Fruit fly (Drosophila melanogaster): ENCODE measurements around the gene sstn.

The sstn gene

dm6 chr3L:15094589-15095288 lies at the start of gene sstn, which contains the start of the genes Plp and GlyRS (continued):
- TF ChIP-seq Doc2 (GFP tag; IDR thresholded peaks at IDR 0.05) (no peak), Nf-YC (tag; optimal IDR thresholded peaks at IDR 0.05) (peak; percentile 59), HLH4C (GFP tag; IDR thresholded peaks at IDR 0.05; ENCODE audit: partially characterized antibody) (peak; percentile 50; the same call in 2 of the 3 replicates), NFAT (GFP tag; IDR thresholded peaks at IDR 0.05) (no peak), gcm (GFP tag; optimal IDR thresholded peaks at IDR 0.05) (peak; percentile 22), Fer2 (tag; optimal IDR thresholded peaks at IDR 0.05) (no peak), Trl (optimal IDR thresholded peaks at IDR 0.05) (peak in 1 of 2 experiments; percentile 12), Trl (GFP tag; optimal IDR thresholded peaks at IDR 0.05) (no peak), CG14050 (GFP tag; IDR thresholded peaks at IDR 0.05) (no peak), CG7786 (GFP tag; optimal IDR thresholded peaks at IDR 0.05) (no peak), h (optimal IDR thresholded peaks at IDR 0.05) (no peak), CG14014 (GFP tag; IDR thresholded peaks at IDR 0.05) (no peak), CG34224 (GFP tag; IDR thresholded peaks at IDR 0.05; ENCODE audit: partially characterized antibody) (no peak), E2f1 (GFP tag; IDR thresholded peaks at IDR 0.05) (no peak), CG13123 (GFP tag; optimal IDR thresholded peaks at IDR 0.05) (peak; percentile 22), CG9797 (GFP tag; optimal IDR thresholded peaks at IDR 0.05) (peak; percentile 5), CG6791 (GFP tag; IDR thresholded peaks at IDR 0.05; ENCODE audit: partially characterized antibody) (peak; percentile 58; the same call in 1 of the 3 replicates), mam (GFP tag; optimal IDR thresholded peaks at IDR 0.05) (no peak), CG16813 (GFP tag; IDR thresholded peaks at IDR 0.05; ENCODE audit: partially characterized antibody) (no peak), cad (GFP tag; optimal IDR thresholded peaks at IDR 0.05) (no peak), otp (GFP tag; IDR thresholded peaks at IDR 0.05) (no peak), CG16815 (GFP tag; optimal IDR thresholded peaks at IDR 0.05) (no peak), CG17385 (GFP tag; optimal IDR thresholded peaks at IDR 0.05) (peak; percentile 27), z (GFP tag; IDR thresholded peaks at IDR 0.05) (no peak), ap (GFP tag; IDR thresholded peaks at IDR 0.05) (no peak), Fer1 (GFP tag; optimal IDR thresholded peaks at IDR 0.05) (peak; percentile 32), Rfx (GFP tag; IDR thresholded peaks at IDR 0.05) (0 out of 2 replicates have a peak, but pooled peaks have one; percentile 24), pzg (GFP tag; optimal IDR thresholded peaks at IDR 0.05) (peak; percentile 51), CG4404 (GFP tag; IDR thresholded peaks at IDR 0.05) (no peak), bbx (GFP tag; IDR thresholded peaks at IDR 0.05; ENCODE audit: partially characterized antibody) (peak; percentile 69), CG30431 (GFP tag; optimal IDR thresholded peaks at IDR 0.05) (no peak), fd64A (GFP tag; optimal IDR thresholded peaks at IDR 0.05) (no peak), psq (GFP tag; optimal IDR thresholded peaks at IDR 0.05) (no peak), wek (GFP tag; optimal IDR thresholded peaks at IDR 0.05) (no peak), luna (GFP tag; optimal IDR thresholded peaks at IDR 0.05) (no peak), Bgb (GFP tag; IDR thresholded peaks at IDR 0.05; ENCODE audit: partially characterized antibody) (peak; percentile 55), CG17612 (GFP tag; IDR thresholded peaks at IDR 0.05) (no peak), ewg (GFP tag; optimal IDR thresholded peaks at IDR 0.05) (peak; percentile 18), ssp (GFP tag; IDR thresholded peaks at IDR 0.05) (no peak), lmd (GFP tag; IDR thresholded peaks at IDR 0.05) (no peak), yki (optimal IDR thresholded peaks at IDR 0.05) (no peak), salm (tag; optimal IDR thresholded peaks at IDR 0.05) (no peak), Myb (GFP tag; optimal IDR thresholded peaks at IDR 0.05) (no peak), tgo (GFP tag; IDR thresholded peaks at IDR 0.05) (no peak), CG12104 (GFP tag; optimal IDR thresholded peaks at IDR 0.05) (peak; percentile 39), lola (GFP tag; optimal IDR thresholded peaks at IDR 0.05) (peak in 1 of 3 experiments; percentile 40), CG10979 (tag; optimal IDR thresholded peaks at IDR 0.05) (peak; percentile 22), rib (GFP tag; IDR thresholded peaks at IDR 0.05) (no peak), CG1024 (GFP tag; IDR thresholded peaks at IDR 0.05) (no peak), scrt (GFP tag; optimal IDR thresholded peaks at IDR 0.05) (no peak), Doc3 (GFP tag; IDR thresholded peaks at IDR 0.05; ENCODE audit: partially characterized antibody) (no peak)
